Fruit fly (Drosophila melanogaster): Measurements from ENCODE around the gene Cyp4s3.

Gene Cyp4s3

dm6 chrX:15138994-15139863 lies 22.9 kb upstream of the Cyp4s3 start, which contains the start of gene RpL37-1 (continued):
- peak; percentile 40 for TF ChIP-seq CrebB (tag; optimal IDR thresholded peaks at IDR 0.05)
- peak; percentile 53 for TF ChIP-seq CG7786 (GFP tag; optimal IDR thresholded peaks at IDR 0.05)
- no peak for TF ChIP-seq CG17612 (GFP tag; IDR thresholded peaks at IDR 0.05)
- TF ChIP-seq CG2116 (GFP tag; optimal IDR thresholded peaks at IDR 0.05), result peak; percentile 99
- peak; percentile 14 for TF ChIP-seq CG3838 (GFP tag; optimal IDR thresholded peaks at IDR 0.05)
- TF ChIP-seq ken (GFP tag; IDR thresholded peaks at IDR 0.05), result peak; percentile 62; the same call in 1 of the 3 replicates
- peak; percentile 39 for TF ChIP-seq CG10979 (tag; optimal IDR thresholded peaks at IDR 0.05)
- peak; percentile 20 for TF ChIP-seq fd64A (GFP tag; optimal IDR thresholded peaks at IDR 0.05)
- peak; percentile 70 for TF ChIP-seq CG10267 (tag; optimal IDR thresholded peaks at IDR 0.05)
- TF ChIP-seq Dll (GFP tag; IDR thresholded peaks at IDR 0.05; ENCODE audit: partially characterized antibody), result peak; percentile 79
- TF ChIP-seq vfl (GFP tag; optimal IDR thresholded peaks at IDR 0.05), result no peak
- no peak for TF ChIP-seq CG6689 (GFP tag; IDR thresholded peaks at IDR 0.05)
- TF ChIP-seq seq (GFP tag; IDR thresholded peaks at IDR 0.05), result 0 out of 2 replicates have a peak, but pooled peaks have one; percentile 25
- peak; percentile 42 for TF ChIP-seq ind (GFP tag; optimal IDR thresholded peaks at IDR 0.05)
- TF ChIP-seq btn (GFP tag; optimal IDR thresholded peaks at IDR 0.05), result peak; percentile 43
- TF ChIP-seq zfh1 (GFP tag; IDR thresholded peaks at IDR 0.05), result peak; percentile 64; the same call in 2 of the 3 replicates
- 0 out of 2 replicates have a peak, but pooled peaks have one; percentile 49 for TF ChIP-seq sens-2 (GFP tag; IDR thresholded peaks at IDR 0.05)
- TF ChIP-seq Hand (GFP tag; optimal IDR thresholded peaks at IDR 0.05), result peak; percentile 37
- TF ChIP-seq CG6854 (GFP tag; optimal IDR thresholded peaks at IDR 0.05), result peak; percentile 51
- TF ChIP-seq Ada2b (GFP tag; IDR thresholded peaks at IDR 0.05), result no peak
- TF ChIP-seq Usf (GFP tag; optimal IDR thresholded peaks at IDR 0.05), result peak; percentile 12
- no peak for TF ChIP-seq pita (GFP tag; optimal IDR thresholded peaks at IDR 0.05)
- TF ChIP-seq CG5180 (GFP tag; optimal IDR thresholded peaks at IDR 0.05), result peak; percentile 5
- peak; percentile 34 for TF ChIP-seq CG13424 (tag; optimal IDR thresholded peaks at IDR 0.05)
- TF ChIP-seq CG8924 (tag; optimal IDR thresholded peaks at IDR 0.05), result peak; percentile 36
- peak; percentile 7 for TF ChIP-seq Abd-B (GFP tag; optimal IDR thresholded peaks at IDR 0.05)
- peak; percentile 56 for TF ChIP-seq mirr (GFP tag; optimal IDR thresholded peaks at IDR 0.05)
- no peak for TF ChIP-seq esg (GFP tag; conservative IDR thresholded peaks at IDR 0.05)
- no peak for TF ChIP-seq danr (GFP tag; IDR thresholded peaks at IDR 0.05)
- no peak; the same call in 2 of the 3 replicates for TF ChIP-seq croc (GFP tag; conservative IDR thresholded peaks at IDR 0.05)
- TF ChIP-seq CG15011 (GFP tag; optimal IDR thresholded peaks at IDR 0.05), result peak; percentile 58
- TF ChIP-seq h (optimal IDR thresholded peaks at IDR 0.05), result no peak
- peak; percentile 61 for TF ChIP-seq CG12391 (tag; optimal IDR thresholded peaks at IDR 0.05)
- peak; percentile 68 for TF ChIP-seq trem (tag; optimal IDR thresholded peaks at IDR 0.05)
- no peak for TF ChIP-seq exex (tag; optimal IDR thresholded peaks at IDR 0.05)
- peak; percentile 51 for TF ChIP-seq kni (GFP tag; optimal IDR thresholded peaks at IDR 0.05)
- TF ChIP-seq psq (GFP tag; optimal IDR thresholded peaks at IDR 0.05), result peak; percentile 2
- peak; percentile 66; the same call in 2 of the 3 replicates for TF ChIP-seq CG6791 (GFP tag; IDR thresholded peaks at IDR 0.05; ENCODE audit: partially characterized antibody)
- no peak for TF ChIP-seq C15 (GFP tag; IDR thresholded peaks at IDR 0.05)
- TF ChIP-seq CG18011 (GFP tag; optimal IDR thresholded peaks at IDR 0.05), result peak; percentile 63
- TF ChIP-seq amos (GFP tag; IDR thresholded peaks at IDR 0.05; ENCODE audit: partially characterized antibody), result peak; percentile 77
- TF ChIP-seq gcm2 (GFP tag; optimal IDR thresholded peaks at IDR 0.05), result peak; percentile 29
- peak; percentile 66 for TF ChIP-seq Ptx1 (GFP tag; IDR thresholded peaks at IDR 0.05)
- peak; percentile 58 for TF ChIP-seq nom (GFP tag; optimal IDR thresholded peaks at IDR 0.05)
- TF ChIP-seq CG2120 (GFP tag; optimal IDR thresholded peaks at IDR 0.05), result peak; percentile 60
- peak; percentile 49; the same call in 1 of the 3 replicates for TF ChIP-seq CG14860 (GFP tag; IDR thresholded peaks at IDR 0.05; ENCODE audit: partially characterized antibody)
- peak; percentile 71 for TF ChIP-seq CG16779 (GFP tag; IDR thresholded peaks at IDR 0.05)
- TF ChIP-seq lbe (GFP tag; optimal IDR thresholded peaks at IDR 0.05), result no peak

All from whole organism, embryonic.